Worm (Caenorhabditis elegans) whole organism, L4/young adult: ENCODE results near the gene aat-3.

Source experiments
- W03F9.2 ChIP-seq: fragments of 150-350 bp; optimal IDR thresholded peaks from 2 replicates; lab custom pipeline; 2014; ENCODE audit warnings: missing biosample characterization, missing genetic modification characterization
- dao-5 ChIP-seq: sonication (generic microtip); optimal IDR thresholded peaks from 2 replicates; lab custom pipeline; 2016; ENCODE audit warnings: missing genotype, missing genetic modification characterization, moderate library complexity, missing compliant biosample characterization
- him-1 ChIP-seq: sonication (generic microtip); optimal IDR thresholded peaks from 2 replicates; lab custom pipeline; 2016; ENCODE audit warnings: missing genotype, missing genetic modification reagents, missing genetic modification characterization, missing compliant biosample characterization

DNA sequence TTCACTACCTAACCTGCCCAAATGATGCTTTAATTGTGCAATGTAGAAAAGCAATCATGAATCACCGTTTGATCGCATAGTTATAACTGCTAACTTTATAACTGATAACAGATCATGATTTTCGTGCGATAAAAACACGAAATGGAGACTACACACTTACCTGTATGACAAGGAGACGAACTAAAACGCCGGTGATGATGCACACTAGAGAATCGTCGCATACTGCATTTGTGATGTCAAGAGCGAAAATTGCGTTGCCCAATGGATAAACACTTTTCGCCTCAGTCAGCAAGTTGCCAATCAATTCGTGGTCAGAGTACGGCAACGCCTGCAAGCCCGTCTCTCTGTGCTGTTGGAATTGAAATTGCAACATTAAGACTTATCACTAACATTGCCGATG lies 17.0 kb downstream of the aat-3 start:
- TF ChIP-seq him-1 (tag; lab: Kevin White, UChicago) (no peak), dao-5 (tag; lab: Kevin White, UChicago) (no peak), W03F9.2 (tag; lab: Kevin White, UChicago) (no peak)
